Worm (Caenorhabditis elegans) whole organism, dauer: ENCODE data around the gene srbc-51.

Experiments
- unc-62 ChIP-seq: sonication (generic microtip); optimal IDR thresholded peaks from 2 replicates; lab custom pipeline; 2017; ENCODE audit warnings: missing biosample characterization, missing genetic modification reagents, missing genetic modification characterization

srbc-51 gene

ce11 chrV:15873762-15874161, 47.6 kb downstream of the srbc-51 start:
- no peak for TF ChIP-seq unc-62 (GFP tag; lab: Kevin White, UChicago)

ce11 chrV:15876308-15876707, 50.1 kb downstream of the srbc-51 start, which contains the start of gene nhr-102:
nhr-102 (minus strand) TSS chrV:15876408.
- TF ChIP-seq unc-62 (GFP tag; lab: Kevin White, UChicago): no peak
